Fruit fly (Drosophila melanogaster): ENCODE measurements around the gene Bin1.

DNA sequence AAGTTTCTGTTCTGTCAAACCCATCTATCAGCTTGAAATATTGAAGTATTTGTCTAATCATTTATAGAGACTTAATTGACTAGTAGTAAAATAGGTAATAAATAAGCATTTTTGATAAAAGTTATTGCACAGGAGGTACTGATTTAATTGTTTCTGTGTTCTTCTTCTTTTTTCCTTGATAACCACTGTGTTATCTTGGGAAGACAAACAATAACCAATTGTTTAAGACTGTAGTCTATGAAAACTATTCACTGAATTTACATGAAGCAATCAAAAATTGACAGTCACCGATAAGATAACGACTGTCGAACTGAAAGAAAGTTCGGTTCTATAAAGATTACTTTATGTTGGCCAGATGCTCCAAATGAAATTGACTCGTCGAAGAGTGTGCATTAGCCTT is 15.9 kb downstream of the Bin1 start:
- no peak for TF ChIP-seq jim (GFP tag; optimal IDR thresholded peaks at IDR 0.05)
- no peak for TF ChIP-seq Hr83 (GFP tag; optimal IDR thresholded peaks at IDR 0.05; ENCODE audit: poor library complexity, severe bottlenecking)
- no peak for TF ChIP-seq lola (GFP tag; optimal IDR thresholded peaks at IDR 0.05)
- TF ChIP-seq h (GFP tag; optimal IDR thresholded peaks at IDR 0.05), result no peak
- no peak for TF ChIP-seq Hr78 (GFP tag; optimal IDR thresholded peaks at IDR 0.05)
- TF ChIP-seq OdsH (GFP tag; optimal IDR thresholded peaks at IDR 0.05), result no peak
- no peak for TF ChIP-seq Myc (optimal IDR thresholded peaks at IDR 0.05)
- no peak for TF ChIP-seq brk (GFP tag; optimal IDR thresholded peaks at IDR 0.05)
- no peak for TF ChIP-seq foxo (GFP tag; optimal IDR thresholded peaks at IDR 0.05)
- TF ChIP-seq psq (GFP tag; optimal IDR thresholded peaks at IDR 0.05), result no peak
- no peak for TF ChIP-seq fru (GFP tag; optimal IDR thresholded peaks at IDR 0.05)

Data from whole organism, wandering third instar larva.